Worm (Caenorhabditis elegans) whole organism, mixed stage, embryonic: ENCODE data around the gene F56C9.10.

Experiments used
- M03D4.4 ChIP-seq: sonication (generic microtip); optimal IDR thresholded peaks from 2 replicates; lab custom pipeline; 2017; ENCODE audit warnings: mild to moderate bottlenecking, missing genetic modification characterization, missing compliant biosample characterization
- blmp-1 ChIP-seq: fragments of 150-350 bp; optimal IDR thresholded peaks from 2 replicates; lab custom pipeline; 2014; ENCODE audit warnings: missing biosample characterization, missing genetic modification characterization
- ceh-39 ChIP-seq: fragments of 150-350 bp; optimal IDR thresholded peaks from 2 replicates; lab custom pipeline; 2014; ENCODE audit warnings: missing biosample characterization, missing genetic modification characterization
- ceh-43 ChIP-seq: fragments of 200-800 bp; sonication (Bioruptor generic); optimal IDR thresholded peaks from 2 replicates; lab custom pipeline; 2018; ENCODE audit warnings: mild to moderate bottlenecking, missing genetic modification characterization, moderate library complexity, missing compliant biosample characterization
- ceh-83 ChIP-seq: fragments of 200-800 bp; sonication (Bioruptor generic); optimal IDR thresholded peaks from 2 replicates; lab custom pipeline; 2018; ENCODE audit warnings: mild to moderate bottlenecking, missing genetic modification characterization, missing compliant biosample characterization
- ces-1 ChIP-seq: fragments of 150-350 bp; optimal IDR thresholded peaks from 2 replicates; lab custom pipeline; 2014; ENCODE audit warnings: missing biosample characterization, missing genetic modification reagents, missing genetic modification characterization
- cnd-1 ChIP-seq: fragments of 200-800 bp; sonication (Bioruptor generic); optimal IDR thresholded peaks from 2 replicates; lab custom pipeline; 2018; ENCODE audit warnings: mild to moderate bottlenecking, missing genetic modification characterization, missing compliant biosample characterization
- drap-1 ChIP-seq: fragments of 200-800 bp; sonication (Bioruptor generic); optimal IDR thresholded peaks from 3 replicates; lab custom pipeline; 2018; ENCODE audit warnings: mild to moderate bottlenecking, missing genetic modification characterization, missing compliant biosample characterization
- elt-1 ChIP-seq: sonication (generic microtip); optimal IDR thresholded peaks from 2 replicates; lab custom pipeline; 2017; ENCODE audit warnings: missing genetic modification characterization, mild to moderate bottlenecking, missing compliant biosample characterization, antibody characterized with exemption, moderate library complexity, borderline replicate concordance; ENCODE audit not compliant: insufficient read depth
- elt-3 ChIP-seq: fragments of 150-350 bp; optimal IDR thresholded peaks from 2 replicates; lab custom pipeline; 2014; ENCODE audit warnings: missing biosample characterization, missing genetic modification characterization
- flh-1 ChIP-seq: fragments of 200-800 bp; sonication (Bioruptor generic); optimal IDR thresholded peaks from 2 replicates; lab custom pipeline; 2018; ENCODE audit warnings: mild to moderate bottlenecking, missing genetic modification characterization, moderate library complexity, missing compliant biosample characterization
- ham-2 ChIP-seq: fragments of 200-800 bp; sonication (Bioruptor generic); optimal IDR thresholded peaks from 2 replicates; lab custom pipeline; 2018; ENCODE audit warnings: mild to moderate bottlenecking, missing genetic modification characterization, missing compliant biosample characterization
- hlh-1 ChIP-seq: fragments of 150-350 bp; optimal IDR thresholded peaks from 2 replicates; lab custom pipeline; 2014; ENCODE audit warnings: missing biosample characterization, missing genetic modification reagents, missing genetic modification characterization
- lin-13 ChIP-seq: fragments of 150-350 bp; optimal IDR thresholded peaks from 2 replicates; lab custom pipeline; 2014; ENCODE audit warnings: missing biosample characterization, missing genetic modification characterization
- lsy-2 ChIP-seq: fragments of 150-350 bp; optimal IDR thresholded peaks from 2 replicates; lab custom pipeline; 2014; ENCODE audit warnings: missing biosample characterization, missing genetic modification characterization
- mab-5 ChIP-seq: fragments of 150-350 bp; optimal IDR thresholded peaks from 2 replicates; lab custom pipeline; 2014; ENCODE audit warnings: missing biosample characterization, missing genetic modification characterization
- mls-2 ChIP-seq: sonication (generic microtip); optimal IDR thresholded peaks from 2 replicates; lab custom pipeline; 2016; ENCODE audit warnings: mild to moderate bottlenecking, missing genetic modification characterization, moderate library complexity, missing compliant biosample characterization
- nhr-12 ChIP-seq: fragments of 150-350 bp; optimal IDR thresholded peaks from 2 replicates; lab custom pipeline; 2014; ENCODE audit warnings: missing biosample characterization, missing genetic modification characterization
- nhr-2 ChIP-seq: fragments of 150-350 bp; optimal IDR thresholded peaks from 2 replicates; lab custom pipeline; 2014; ENCODE audit warnings: missing biosample characterization, missing genetic modification characterization
- nhr-237 ChIP-seq: fragments of 150-350 bp; optimal IDR thresholded peaks from 2 replicates; lab custom pipeline; 2014; ENCODE audit warnings: missing biosample characterization, missing genetic modification characterization
- nhr-28 ChIP-seq: fragments of 150-350 bp; optimal IDR thresholded peaks from 2 replicates; lab custom pipeline; 2014; ENCODE audit warnings: missing biosample characterization, missing genetic modification characterization
- nhr-76 ChIP-seq: sonication (generic microtip); optimal IDR thresholded peaks from 2 replicates; lab custom pipeline; 2017; ENCODE audit warnings: missing biosample characterization, missing genetic modification characterization
- pha-4 ChIP-seq: fragments of 150-350 bp; optimal IDR thresholded peaks from 2 replicates; lab custom pipeline; 2018; ENCODE audit warnings: missing biosample characterization, missing genetic modification reagents, missing genetic modification characterization
- sem-2 ChIP-seq: fragments of 200-800 bp; sonication (Bioruptor generic); optimal IDR thresholded peaks from 2 replicates; lab custom pipeline; 2018; ENCODE audit warnings: mild to moderate bottlenecking, missing genetic modification characterization, missing compliant biosample characterization
- snpc-4 ChIP-seq: fragments of 150-350 bp; optimal IDR thresholded peaks from 2 replicates; lab custom pipeline; 2014; ENCODE audit warnings: missing biosample characterization, missing genetic modification characterization
- sptf-1 ChIP-seq: sonication (generic microtip); optimal IDR thresholded peaks from 2 replicates; lab custom pipeline; 2017; ENCODE audit warnings: mild to moderate bottlenecking, missing genetic modification characterization, moderate library complexity, missing compliant biosample characterization
- tbx-8 ChIP-seq: fragments of 200-800 bp; sonication (Bioruptor generic); optimal IDR thresholded peaks from 2 replicates; lab custom pipeline; 2018; ENCODE audit warnings: mild to moderate bottlenecking, missing genetic modification characterization, moderate library complexity, missing compliant biosample characterization
- unc-120 ChIP-seq: sonication (generic microtip); optimal IDR thresholded peaks from 2 replicates; lab custom pipeline; 2017; ENCODE audit warnings: missing genetic modification characterization, missing compliant biosample characterization; ENCODE audit not compliant: poor library complexity, severe bottlenecking
- unc-39 ChIP-seq: fragments of 150-350 bp; optimal IDR thresholded peaks from 2 replicates; lab custom pipeline; 2014; ENCODE audit warnings: missing biosample characterization, missing genetic modification characterization
- unc-62 ChIP-seq: fragments of 150-350 bp; optimal IDR thresholded peaks from 2 replicates; lab custom pipeline; 2014; ENCODE audit warnings: missing biosample characterization, missing genetic modification reagents, missing genetic modification characterization
- zip-8 ChIP-seq: fragments of 150-350 bp; optimal IDR thresholded peaks from 2 replicates; lab custom pipeline; 2014; ENCODE audit warnings: missing biosample characterization, missing genetic modification characterization
- ztf-11 ChIP-seq: fragments of 150-350 bp; optimal IDR thresholded peaks from 2 replicates; lab custom pipeline; 2014; ENCODE audit warnings: missing biosample characterization, missing genetic modification characterization

The F56C9.10 gene

DNA sequence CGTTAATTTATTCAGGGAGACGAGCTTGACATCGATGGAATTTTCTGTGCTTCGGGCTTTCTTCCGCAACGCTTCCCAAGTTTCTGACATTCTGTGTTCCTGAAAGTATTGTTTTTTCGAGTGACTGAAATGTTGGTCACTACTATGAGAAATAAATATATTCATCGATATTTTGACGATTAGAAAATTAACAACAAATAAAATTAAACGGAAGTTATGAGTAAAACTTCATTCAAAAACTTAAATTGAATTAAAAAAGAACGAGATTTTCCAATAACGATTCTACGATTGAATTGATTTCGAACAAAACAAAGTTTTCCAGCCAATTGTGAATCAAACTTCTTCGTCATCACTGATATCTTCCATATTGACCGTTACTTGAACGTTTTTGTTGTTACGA is 14.0 kb upstream of the F56C9.10 start, which contains the start of gene gos-28:
Gene gos-28 (minus strand): TSS at position 101 of the 400 bp plus-strand sequence.
- no peak for TF ChIP-seq unc-62 (GFP tag; lab: Kevin White, UChicago)
- TF ChIP-seq nhr-28 (tag; lab: Kevin White, UChicago) = no peak
- no peak for TF ChIP-seq hlh-1 (tag; lab: Kevin White, UChicago)
- TF ChIP-seq lsy-2 (tag; lab: Kevin White, UChicago) = no peak
- TF ChIP-seq tbx-8 (GFP tag; lab: Kevin White, UChicago) = no peak
- no peak for TF ChIP-seq unc-39
- TF ChIP-seq ceh-39 = no peak
- no peak for TF ChIP-seq sem-2 (GFP tag; lab: Kevin White, UChicago)
- no peak for TF ChIP-seq unc-120 (tag; lab: Kevin White, UChicago)
- no peak for TF ChIP-seq blmp-1 (tag; lab: Kevin White, UChicago)
- TF ChIP-seq, all 35 proteins: peak for 0

DNA sequence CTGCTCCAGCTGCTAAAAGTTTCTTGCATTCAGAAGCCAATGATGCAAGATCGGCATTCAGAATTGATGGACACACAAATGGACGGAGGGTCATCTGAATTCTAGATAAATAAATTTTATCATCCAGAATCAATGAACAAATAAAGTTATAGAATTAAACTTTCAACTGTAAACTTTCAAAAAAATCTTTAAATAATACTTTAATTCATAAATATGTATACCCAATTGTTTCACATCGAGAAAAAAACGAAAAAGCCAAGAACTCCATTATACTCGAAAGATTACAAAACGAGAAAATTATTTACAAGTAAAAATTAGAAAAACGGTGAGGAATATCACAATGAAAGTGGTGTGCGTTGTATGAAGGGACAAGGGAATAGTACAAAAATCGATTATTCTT is 11.9 kb upstream of the F56C9.10 start, which contains the start of gene F08F8.7:
Gene F08F8.7 (minus strand): TSS at position 101 of the 400 bp plus-strand sequence.
- TF ChIP-seq tbx-8 (GFP tag; lab: Kevin White, UChicago) = no peak
- no peak for TF ChIP-seq mls-2 (tag; lab: Kevin White, UChicago)
- TF ChIP-seq ces-1 = no peak
- TF ChIP-seq, all 35 proteins: peak for 0

DNA sequence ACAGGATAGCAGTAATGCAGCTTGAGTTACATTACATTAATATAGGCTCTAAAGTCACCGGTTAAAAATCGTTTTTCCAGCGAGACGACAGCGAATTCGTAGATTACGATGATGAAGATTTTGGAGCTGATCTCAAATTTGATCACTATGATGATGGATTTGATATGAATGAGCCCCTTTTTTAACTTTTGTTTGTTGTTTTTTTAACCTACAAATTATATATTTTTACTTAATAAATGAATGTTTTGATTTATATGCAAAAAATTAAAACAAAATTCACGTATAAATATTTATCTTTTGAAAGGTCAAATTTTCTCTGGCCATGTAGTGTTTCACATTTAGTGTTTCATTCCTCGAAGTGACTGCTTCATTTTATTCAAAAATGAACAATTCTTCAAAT is 8.3 kb upstream of the F56C9.10 start, which contains the start of gene F08F8.6:
Gene F08F8.6 (plus strand): TSS at position 301 of the 400 bp plus-strand sequence.
- TF ChIP-seq ham-2 (GFP tag; lab: Kevin White, UChicago) (no peak), nhr-12 (no peak), mls-2 (tag; lab: Kevin White, UChicago) (no peak), flh-1 (GFP tag; lab: Kevin White, UChicago) (no peak), unc-120 (tag; lab: Kevin White, UChicago) (no peak), nhr-237 (tag; lab: Kevin White, UChicago) (no peak), lin-13 (tag; lab: Kevin White, UChicago) (no peak), tbx-8 (GFP tag; lab: Kevin White, UChicago) (no peak), nhr-28 (tag; lab: Kevin White, UChicago) (no peak), zip-8 (tag; lab: Kevin White, UChicago) (no peak)

DNA sequence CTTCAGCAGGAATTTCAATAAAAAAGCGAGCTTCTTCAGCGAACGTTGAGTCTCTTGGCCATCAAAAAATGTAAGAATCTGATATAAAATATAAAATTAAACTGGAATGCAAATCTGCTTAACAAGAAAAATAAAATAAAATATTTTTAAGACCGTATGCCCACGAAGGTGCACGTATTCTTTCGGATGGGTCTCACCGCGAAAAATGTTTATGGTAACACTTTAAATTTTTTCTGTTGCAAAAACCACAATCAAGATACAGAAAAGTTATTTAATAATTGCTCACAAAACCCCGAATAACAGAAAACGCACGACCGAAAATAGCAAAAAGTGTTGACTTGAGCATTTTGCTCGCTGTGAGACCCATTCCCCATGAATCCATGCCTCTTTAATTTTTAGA is 4.0 kb upstream of the F56C9.10 start:
- TF ChIP-seq mls-2 (tag; lab: Kevin White, UChicago) (no peak), ztf-11 (tag; lab: Kevin White, UChicago) (no peak), ceh-39 (no peak), ham-2 (GFP tag; lab: Kevin White, UChicago) (no peak), drap-1 (GFP tag; lab: Kevin White, UChicago) (no peak), sem-2 (GFP tag; lab: Kevin White, UChicago) (no peak), ceh-83 (GFP tag; lab: Kevin White, UChicago) (no peak), cnd-1 (tag; lab: Kevin White, UChicago) (no peak), elt-3 (tag; lab: Kevin White, UChicago) (no peak), elt-1 (tag; lab: Kevin White, UChicago) (no peak), hlh-1 (tag; lab: Kevin White, UChicago) (no peak), snpc-4 (tag; lab: Kevin White, UChicago) (no peak), ces-1 (no peak), unc-62 (GFP tag; lab: Kevin White, UChicago) (no peak), mab-5 (tag; lab: Kevin White, UChicago) (no peak), unc-120 (tag; lab: Kevin White, UChicago) (no peak), nhr-76 (tag; lab: Kevin White, UChicago) (no peak)
- TF ChIP-seq, all 35 proteins: peak for 0

DNA sequence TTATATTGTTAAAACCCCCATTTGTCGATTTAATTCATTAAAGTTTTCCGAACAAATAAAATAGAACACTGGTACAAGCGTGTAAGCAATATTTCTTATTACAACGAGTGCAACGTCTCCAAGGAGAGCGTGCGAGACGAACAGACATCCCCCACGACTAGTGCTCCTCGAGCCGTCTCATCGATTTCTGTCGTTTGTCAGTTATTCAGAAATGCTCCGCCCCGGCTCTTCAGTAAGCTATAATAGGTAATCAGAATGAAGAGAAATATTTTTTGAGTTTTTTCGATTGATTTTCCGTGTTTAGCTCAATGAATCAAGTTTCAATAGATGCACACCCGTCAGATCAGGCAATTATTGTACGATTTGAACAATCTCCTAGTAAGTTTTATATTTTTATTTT is 3.6 kb upstream of the F56C9.10 start, which contains the start of gene kap-1:
Gene kap-1 (plus strand): TSS at position 143 of the 400 bp plus-strand sequence.
- TF ChIP-seq ztf-11 (tag; lab: Kevin White, UChicago) (no peak), snpc-4 (tag; lab: Kevin White, UChicago) (no peak), ceh-43 (no peak), unc-120 (tag; lab: Kevin White, UChicago) (no peak), ham-2 (GFP tag; lab: Kevin White, UChicago) (no peak), unc-62 (GFP tag; lab: Kevin White, UChicago) (no peak), cnd-1 (tag; lab: Kevin White, UChicago) (no peak), M03D4.4 (tag; lab: Kevin White, UChicago) (no peak), nhr-2 (tag; lab: Kevin White, UChicago) (no peak), pha-4 (tag; lab: Kevin White, UChicago) (no peak), nhr-12 (no peak), lin-13 (tag; lab: Kevin White, UChicago) (no peak), blmp-1 (tag; lab: Kevin White, UChicago) (no peak), ceh-39 (no peak), sptf-1 (no peak)
